Worm (Caenorhabditis elegans): ENCODE data around the gene ZK355.2.

DNA sequence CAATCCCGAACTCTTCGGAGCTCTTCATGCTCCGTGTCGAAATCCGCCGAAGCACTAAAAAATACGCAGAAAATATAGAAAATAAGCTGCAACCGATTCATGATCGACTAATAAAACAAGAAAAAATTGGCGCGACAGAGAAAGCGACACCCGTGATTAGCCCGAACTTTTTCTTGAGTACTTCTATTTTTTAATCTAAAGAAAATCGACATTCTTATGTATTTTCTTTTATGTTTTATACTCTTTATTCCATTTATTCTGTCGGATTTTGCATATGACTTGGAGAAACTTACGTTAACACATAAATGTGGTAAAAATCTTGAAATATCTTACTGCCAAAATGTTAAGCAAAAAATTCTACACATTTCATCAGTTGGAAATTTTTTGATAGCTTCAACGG, 20.2 kb downstream of the ZK355.2 start, which contains the start of the genes irld-50 and irld-49:
- TF ChIP-seq Y56A3A.18 (GFP tag; IDR thresholded peaks at IDR 0.05): no peak
- TF ChIP-seq ama-1 (optimal IDR thresholded peaks at IDR 0.05): no peak
- TF ChIP-seq ama-1 (GFP tag; optimal IDR thresholded peaks at IDR 0.05): no peak
- TF ChIP-seq let-526 (GFP tag; IDR thresholded peaks at IDR 0.05): no peak
- no peak for TF ChIP-seq him-1 (tag; optimal IDR thresholded peaks at IDR 0.05)
- TF ChIP-seq snpc-4 (GFP tag; optimal IDR thresholded peaks at IDR 0.05): no peak
- no peak for TF ChIP-seq snpc-4 (tag; optimal IDR thresholded peaks at IDR 0.05)
- TF ChIP-seq pbrm-1 (GFP tag; IDR thresholded peaks at IDR 0.05): no peak
- no peak for TF ChIP-seq unc-62 (GFP tag; optimal IDR thresholded peaks at IDR 0.05)
- no peak for TF ChIP-seq hsf-1 (GFP tag; IDR thresholded peaks at IDR 0.05)
- no peak for TF ChIP-seq ceh-100 (GFP tag; IDR thresholded peaks at IDR 0.05)
- TF ChIP-seq ztf-18 (tag; optimal IDR thresholded peaks at IDR 0.05): no peak
- no peak for TF ChIP-seq mcd-1 (GFP tag; IDR thresholded peaks at IDR 0.05)
